Fruit fly (Drosophila melanogaster): ENCODE results near the gene nAChRbeta2.
A peak's percentile ranks its signal among the peaks of the same experiment; 100 is the strongest.

nAChRbeta2 gene

DNA sequence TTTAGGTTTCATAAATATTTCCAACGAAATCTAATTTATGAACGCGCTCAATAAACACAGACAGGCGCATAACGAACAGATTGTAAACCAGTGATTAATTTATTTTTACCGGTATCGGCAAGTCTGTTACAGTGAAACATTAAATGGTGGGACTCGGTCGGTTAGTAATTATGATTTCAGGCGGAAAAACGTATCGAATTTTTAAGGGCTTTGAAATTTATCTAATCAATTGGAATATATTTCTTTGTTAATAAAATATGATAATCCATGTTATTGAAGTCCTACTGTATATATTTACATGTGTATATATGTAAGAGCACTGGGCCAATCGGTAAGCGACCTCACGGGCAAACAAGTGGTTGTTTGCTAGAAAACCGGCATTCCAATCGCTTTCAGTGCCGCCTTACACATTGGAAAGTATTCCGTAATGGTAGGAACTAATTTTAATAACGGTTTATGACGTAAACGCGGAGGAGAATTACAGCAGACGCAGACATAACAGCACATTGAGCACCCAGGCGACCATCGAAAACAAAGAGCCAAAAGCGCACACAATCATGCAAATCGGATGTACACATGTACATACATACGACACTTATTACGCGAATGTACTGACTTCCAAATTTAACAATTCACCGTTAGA is 28.2 kb upstream of the nAChRbeta2 start (continued):
- TF ChIP-seq ato (GFP tag; IDR thresholded peaks at IDR 0.05; ENCODE audit: partially characterized antibody): no peak
- peak; percentile 92 for TF ChIP-seq CG10209 (GFP tag; optimal IDR thresholded peaks at IDR 0.05)
- TF ChIP-seq Camta (GFP tag; optimal IDR thresholded peaks at IDR 0.05): peak; percentile 89
- TF ChIP-seq GATAe (GFP tag; conservative IDR thresholded peaks at IDR 0.05): peak; percentile 96
- TF ChIP-seq CG10462 (GFP tag; optimal IDR thresholded peaks at IDR 0.05): peak; percentile 79
- peak; percentile 80 for TF ChIP-seq Lim3 (GFP tag; IDR thresholded peaks at IDR 0.05)
- peak; percentile 95 for TF ChIP-seq CG43689 (GFP tag; IDR thresholded peaks at IDR 0.05)
- TF ChIP-seq bab2 (GFP tag; optimal IDR thresholded peaks at IDR 0.05): peak; percentile 93
- TF ChIP-seq abd-A (tag; optimal IDR thresholded peaks at IDR 0.05): no peak
- TF ChIP-seq Aef1 (GFP tag; IDR thresholded peaks at IDR 0.05): peak; percentile 95
- no peak for TF ChIP-seq CG7745 (tag; optimal IDR thresholded peaks at IDR 0.05)
- no peak for TF ChIP-seq Jarid2 (GFP tag; optimal IDR thresholded peaks at IDR 0.05)
- TF ChIP-seq CG7928 (GFP tag; optimal IDR thresholded peaks at IDR 0.05): peak; percentile 63
- TF ChIP-seq mld (GFP tag; IDR thresholded peaks at IDR 0.05; ENCODE audit: partially characterized antibody): no peak; the same call in 2 of the 3 replicates
- TF ChIP-seq CG8944 (GFP tag; optimal IDR thresholded peaks at IDR 0.05): peak; percentile 71
- TF ChIP-seq CG12219 (GFP tag; optimal IDR thresholded peaks at IDR 0.05): peak; percentile 93
- TF ChIP-seq eyg (GFP tag; optimal IDR thresholded peaks at IDR 0.05): peak; percentile 13
- peak; percentile 65 for TF ChIP-seq wek (GFP tag; optimal IDR thresholded peaks at IDR 0.05)
- TF ChIP-seq nmo (GFP tag; optimal IDR thresholded peaks at IDR 0.05): peak; percentile 92
- TF ChIP-seq CG4424 (GFP tag; optimal IDR thresholded peaks at IDR 0.05): peak; percentile 71
- peak; percentile 86 for TF ChIP-seq ind (GFP tag; optimal IDR thresholded peaks at IDR 0.05)
- TF ChIP-seq h (optimal IDR thresholded peaks at IDR 0.05): no peak
- TF ChIP-seq Hmr (GFP tag; optimal IDR thresholded peaks at IDR 0.05): peak; percentile 93
- peak; percentile 44 for TF ChIP-seq CG8359 (GFP tag; optimal IDR thresholded peaks at IDR 0.05; ENCODE audit: borderline replicate concordance)
- TF ChIP-seq phol (tag; optimal IDR thresholded peaks at IDR 0.05): peak; percentile 82
- peak; percentile 96 for TF ChIP-seq CG3847 (GFP tag; IDR thresholded peaks at IDR 0.05)
- TF ChIP-seq CG18476 (GFP tag; optimal IDR thresholded peaks at IDR 0.05): peak; percentile 75
- peak; percentile 80 for TF ChIP-seq CG8089 (GFP tag; optimal IDR thresholded peaks at IDR 0.05)
- TF ChIP-seq D19A (tag; optimal IDR thresholded peaks at IDR 0.05): no peak
- TF ChIP-seq NfI (GFP tag; optimal IDR thresholded peaks at IDR 0.05): peak; percentile 97
- peak; percentile 73 for TF ChIP-seq Poxn (GFP tag; IDR thresholded peaks at IDR 0.05)
- TF ChIP-seq CG13296 (GFP tag; optimal IDR thresholded peaks at IDR 0.05): peak; percentile 92
- peak; percentile 83 for TF ChIP-seq chn (GFP tag; optimal IDR thresholded peaks at IDR 0.05)
- no peak for TF ChIP-seq lov (optimal IDR thresholded peaks at IDR 0.05)
- TF ChIP-seq lov (GFP tag; IDR thresholded peaks at IDR 0.05): peak; percentile 93
- TF ChIP-seq CG2116 (GFP tag; optimal IDR thresholded peaks at IDR 0.05): peak; percentile 57
- TF ChIP-seq fd96Cb (tag; optimal IDR thresholded peaks at IDR 0.05): peak; percentile 76
- peak; percentile 91 for TF ChIP-seq ap (GFP tag; IDR thresholded peaks at IDR 0.05)
- TF ChIP-seq nerfin-2 (GFP tag; IDR thresholded peaks at IDR 0.05; ENCODE audit: partially characterized antibody): no peak
- TF ChIP-seq stwl (tag; optimal IDR thresholded peaks at IDR 0.05): no peak
- peak; percentile 96 for TF ChIP-seq Dbx (GFP tag; IDR thresholded peaks at IDR 0.05)
- TF ChIP-seq grau (tag; optimal IDR thresholded peaks at IDR 0.05): peak; percentile 99
- TF ChIP-seq pros (GFP tag; optimal IDR thresholded peaks at IDR 0.05): no peak
- TF ChIP-seq hb (GFP tag; IDR thresholded peaks at IDR 0.05; ENCODE audit: partially characterized antibody): no peak
- peak; percentile 84 for TF ChIP-seq Rx (GFP tag; IDR thresholded peaks at IDR 0.05)
- TF ChIP-seq CG13894 (tag; optimal IDR thresholded peaks at IDR 0.05): peak; percentile 90
- peak; percentile 78 for TF ChIP-seq E2f2 (GFP tag; IDR thresholded peaks at IDR 0.05)
- TF ChIP-seq Taf1 (GFP tag; IDR thresholded peaks at IDR 0.05): peak; percentile 95
- TF ChIP-seq HLH3B (GFP tag; IDR thresholded peaks at IDR 0.05): peak; percentile 96
